Fruit fly (Drosophila melanogaster): Measurements from ENCODE around the gene Lsp1gamma.
A peak's percentile ranks its signal among the peaks of the same experiment; 100 is the strongest.

The Lsp1gamma gene

DNA sequence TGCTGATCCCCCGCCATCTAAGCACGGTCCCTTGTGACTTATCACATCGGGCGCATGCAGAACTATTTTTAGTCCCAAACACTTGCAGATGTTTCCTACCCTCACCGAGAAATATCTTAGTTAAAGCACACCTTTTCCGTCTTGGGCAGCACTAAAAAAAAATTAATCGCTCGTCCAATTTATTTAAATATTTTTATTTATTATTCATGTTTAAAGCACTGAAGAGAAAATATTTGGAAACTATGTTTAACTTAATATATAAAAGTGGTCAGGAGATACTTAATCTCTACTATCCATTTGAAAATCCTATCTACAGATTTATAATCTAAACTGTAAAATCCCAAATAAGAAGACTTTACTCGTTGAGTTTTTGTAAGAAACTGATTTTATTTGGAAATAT, 43.7 kb downstream of the Lsp1gamma start (continued):
- peak; percentile 63 for TF ChIP-seq Sox102F (GFP tag; optimal IDR thresholded peaks at IDR 0.05)
- no peak for TF ChIP-seq Elba2 (GFP tag; optimal IDR thresholded peaks at IDR 0.05)
- TF ChIP-seq CG5953 (GFP tag; IDR thresholded peaks at IDR 0.05): no peak
- peak; percentile 44 for TF ChIP-seq CG15269 (tag; optimal IDR thresholded peaks at IDR 0.05)
- no peak for TF ChIP-seq nom (GFP tag; optimal IDR thresholded peaks at IDR 0.05)
- no peak for TF ChIP-seq Kr (GFP tag; optimal IDR thresholded peaks at IDR 0.05)
- TF ChIP-seq CG2116 (GFP tag; optimal IDR thresholded peaks at IDR 0.05): no peak
- TF ChIP-seq eyg (GFP tag; optimal IDR thresholded peaks at IDR 0.05): no peak
- no peak for TF ChIP-seq Atf-2 (GFP tag; optimal IDR thresholded peaks at IDR 0.05)
- TF ChIP-seq Pdp1 (GFP tag; optimal IDR thresholded peaks at IDR 0.05): no peak
- peak; percentile 10 for TF ChIP-seq Meics (GFP tag; optimal IDR thresholded peaks at IDR 0.05)
- TF ChIP-seq sisA (GFP tag; IDR thresholded peaks at IDR 0.05): no peak
- no peak for TF ChIP-seq insv (GFP tag; optimal IDR thresholded peaks at IDR 0.05)
- no peak for TF ChIP-seq tx (GFP tag; optimal IDR thresholded peaks at IDR 0.05)
- TF ChIP-seq BtbVII (GFP tag; optimal IDR thresholded peaks at IDR 0.05): no peak
- TF ChIP-seq CG11723 (GFP tag; optimal IDR thresholded peaks at IDR 0.05): no peak
- no peak for TF ChIP-seq HmgD (GFP tag; optimal IDR thresholded peaks at IDR 0.05)
- TF ChIP-seq Deaf1 (tag; optimal IDR thresholded peaks at IDR 0.05): no peak
- no peak for TF ChIP-seq CG12659 (GFP tag; optimal IDR thresholded peaks at IDR 0.05)
- no peak for TF ChIP-seq CG11247 (GFP tag; IDR thresholded peaks at IDR 0.05)
- TF ChIP-seq CG6765 (GFP tag; optimal IDR thresholded peaks at IDR 0.05): no peak
- TF ChIP-seq Jarid2 (GFP tag; optimal IDR thresholded peaks at IDR 0.05): no peak
- TF ChIP-seq CG1832 (GFP tag; optimal IDR thresholded peaks at IDR 0.05): no peak
- TF ChIP-seq CG18262 (tag; optimal IDR thresholded peaks at IDR 0.05): peak; percentile 75
- TF ChIP-seq CG11085 (GFP tag; IDR thresholded peaks at IDR 0.05): no peak
- TF ChIP-seq CG15011 (GFP tag; optimal IDR thresholded peaks at IDR 0.05): no peak
- no peak for TF ChIP-seq HLH54F (GFP tag; optimal IDR thresholded peaks at IDR 0.05)
- no peak for TF ChIP-seq CG17568 (GFP tag; optimal IDR thresholded peaks at IDR 0.05)
- no peak for TF ChIP-seq CG17385 (GFP tag; optimal IDR thresholded peaks at IDR 0.05)
- TF ChIP-seq ac (GFP tag; optimal IDR thresholded peaks at IDR 0.05): no peak
- no peak for TF ChIP-seq CG2678 (tag; optimal IDR thresholded peaks at IDR 0.05)
- TF ChIP-seq Vsx1 (GFP tag; optimal IDR thresholded peaks at IDR 0.05): no peak
- no peak for TF ChIP-seq HLHmδ (GFP tag; optimal IDR thresholded peaks at IDR 0.05)
- no peak for TF ChIP-seq CG32772 (GFP tag; IDR thresholded peaks at IDR 0.05)
- no peak for TF ChIP-seq CG4404 (GFP tag; IDR thresholded peaks at IDR 0.05)
- TF ChIP-seq CrebB (tag; optimal IDR thresholded peaks at IDR 0.05): no peak
- no peak for TF ChIP-seq sim (GFP tag; IDR thresholded peaks at IDR 0.05)
- no peak for TF ChIP-seq CG12236 (GFP tag; optimal IDR thresholded peaks at IDR 0.05)
- no peak for TF ChIP-seq ewg (GFP tag; optimal IDR thresholded peaks at IDR 0.05)
- no peak for TF ChIP-seq CG14710 (tag; optimal IDR thresholded peaks at IDR 0.05)
- no peak for TF ChIP-seq mirr (GFP tag; optimal IDR thresholded peaks at IDR 0.05)
- TF ChIP-seq Sin3A (optimal IDR thresholded peaks at IDR 0.05): no peak
- TF ChIP-seq Hr3 (GFP tag; optimal IDR thresholded peaks at IDR 0.05): peak; percentile 13
- TF ChIP-seq tgo (GFP tag; IDR thresholded peaks at IDR 0.05): peak; percentile 34; the same call in 2 of the 3 replicates
- TF ChIP-seq tna (GFP tag; IDR thresholded peaks at IDR 0.05; ENCODE audit: partially characterized antibody): no peak
- no peak for TF ChIP-seq stc (GFP tag; IDR thresholded peaks at IDR 0.05)
- no peak for TF ChIP-seq CG1603 (tag; optimal IDR thresholded peaks at IDR 0.05)
- TF ChIP-seq CG7963 (GFP tag; IDR thresholded peaks at IDR 0.05; ENCODE audit: partially characterized antibody): no peak
- no peak for TF ChIP-seq H15 (GFP tag; IDR thresholded peaks at IDR 0.05)
- no peak for TF ChIP-seq bcd (GFP tag; optimal IDR thresholded peaks at IDR 0.05)
- TF ChIP-seq sd (tag; optimal IDR thresholded peaks at IDR 0.05): no peak
- TF ChIP-seq NC2α (GFP tag; optimal IDR thresholded peaks at IDR 0.05): no peak

Measured in whole organism, embryonic.